Worm (Caenorhabditis elegans) whole organism, L4 larva: ENCODE data around the gene vps-35.

Source experiments
- D1046.2 ChIP-seq: fragments of 200-800 bp; sonication (Bioruptor generic); IDR thresholded peaks from 2 replicates; pipeline ENCODE4 v1.3.6; 2022; ENCODE audit warnings: missing genetic modification characterization, missing compliant biosample characterization
- F10B5.3 ChIP-seq: sonication (generic microtip); optimal IDR thresholded peaks from 2 replicates; lab custom pipeline; 2016; ENCODE audit warnings: mild to moderate bottlenecking, missing genetic modification characterization, missing compliant biosample characterization
- F26F4.8 ChIP-seq: fragments of 200-800 bp; sonication (Bioruptor generic); conservative IDR thresholded peaks from 2 replicates; pipeline ENCODE4 v1.3.6; 2022; ENCODE audit warnings: missing genetic modification characterization, missing compliant biosample characterization
- ZK337.2 ChIP-seq: fragments of 200-800 bp; sonication (Bioruptor generic); IDR thresholded peaks from 2 replicates; pipeline ENCODE4 v1.3.6; 2022; ENCODE audit warnings: missing genetic modification reagents, missing genetic modification characterization, missing compliant biosample characterization
- aha-1 ChIP-seq: fragments of 150-350 bp; peaks from one replicate; lab custom pipeline; 2014; ENCODE audit warnings: missing biosample characterization, missing genetic modification characterization
- aly-2 ChIP-seq: sonication (generic microtip); optimal IDR thresholded peaks from 2 replicates; lab custom pipeline; 2018; ENCODE audit warnings: missing biosample characterization, missing genetic modification characterization
- arid-1 ChIP-seq: fragments of 200-800 bp; sonication (Bioruptor generic); conservative IDR thresholded peaks from 2 replicates; pipeline ENCODE4 v1.3.6; 2022; ENCODE audit warnings: missing genetic modification reagents, missing genetic modification characterization, missing compliant biosample characterization
- ceh-20 ChIP-seq: fragments of 200-800 bp; sonication (Bioruptor generic); IDR thresholded peaks from 2 replicates; pipeline ENCODE4 v1.3.6; 2022; ENCODE audit warnings: missing genetic modification reagents, missing genetic modification characterization, missing compliant biosample characterization
- ceh-82 ChIP-seq: sonication (generic microtip); optimal IDR thresholded peaks from 2 replicates; lab custom pipeline; 2017; ENCODE audit warnings: missing biosample characterization, missing genetic modification characterization
- ctbp-1 ChIP-seq: fragments of 200-800 bp; sonication (Bioruptor generic); IDR thresholded peaks from 2 replicates; pipeline ENCODE4 v1.3.6; 2022; ENCODE audit warnings: missing genetic modification reagents, missing genetic modification characterization, missing compliant biosample characterization
- daf-12 ChIP-seq: fragments of 150-350 bp; optimal IDR thresholded peaks from 2 replicates; lab custom pipeline; 2014; ENCODE audit warnings: missing biosample characterization, missing genetic modification reagents, missing genetic modification characterization
- daf-8 ChIP-seq: fragments of 200-800 bp; sonication (Bioruptor generic); IDR thresholded peaks from 2 replicates; pipeline ENCODE4 v1.3.6; 2022; ENCODE audit warnings: missing genetic modification characterization, missing compliant biosample characterization
- dpl-1 ChIP-seq: fragments of 150-350 bp; optimal IDR thresholded peaks from 2 replicates; lab custom pipeline; 2014; ENCODE audit warnings: missing biosample characterization, missing genetic modification reagents, missing genetic modification characterization
- egl-43 ChIP-seq: fragments of 200-800 bp; sonication (Bioruptor generic); IDR thresholded peaks from 2 replicates; pipeline ENCODE4 v1.3.6; 2022; ENCODE audit warnings: missing genetic modification reagents, missing genetic modification characterization, missing compliant biosample characterization
- fos-1 ChIP-seq: fragments of 150-350 bp; optimal IDR thresholded peaks from 2 replicates; lab custom pipeline; 2014; ENCODE audit warnings: missing biosample characterization, missing genetic modification characterization
- gei-8 ChIP-seq: fragments of 200-800 bp; sonication (Bioruptor generic); optimal IDR thresholded peaks from 2 replicates; lab custom pipeline; 2018; ENCODE audit warnings: mild to moderate bottlenecking, missing genetic modification characterization, missing compliant biosample characterization
- hlh-11 ChIP-seq: fragments of 200-800 bp; sonication (Bioruptor generic); optimal IDR thresholded peaks from 2 replicates; lab custom pipeline; 2018; ENCODE audit warnings: mild to moderate bottlenecking, missing genetic modification characterization, missing compliant biosample characterization
- hmg-1.1 ChIP-seq: fragments of 200-800 bp; sonication (Bioruptor generic); IDR thresholded peaks from 2 replicates; pipeline ENCODE4 v1.3.6; 2022; ENCODE audit warnings: missing genetic modification reagents, missing genetic modification characterization, missing compliant biosample characterization
- lin-29 ChIP-seq: fragments of 200-800 bp; sonication (Bioruptor generic); IDR thresholded peaks from 2 replicates; pipeline ENCODE4 v1.3.6; 2022; ENCODE audit warnings: missing genetic modification reagents, missing genetic modification characterization, missing compliant biosample characterization
- lir-3 ChIP-seq: sonication (generic microtip); optimal IDR thresholded peaks from 2 replicates; lab custom pipeline; 2016; ENCODE audit warnings: mild to moderate bottlenecking, missing genetic modification characterization, missing compliant biosample characterization
- madf-5 ChIP-seq, 2 experiments: fragments of 200-800 bp; sonication (Bioruptor generic); IDR thresholded peaks; 2 replicates each; pipeline ENCODE4 v1.3.6; 2022; ENCODE audit warnings: missing compliant biosample characterization in 2 of 2, missing genetic modification characterization in 2 of 2
- mdl-1 ChIP-seq, 2 experiments: fragments of 150-350 bp in 1 of 2; sonication (generic microtip) in 1 of 2; optimal IDR thresholded peaks; 2 replicates each; lab custom pipeline; 2014 to 2017; ENCODE audit warnings: missing biosample characterization in 2 of 2, missing genetic modification characterization in 2 of 2
- mes-2 ChIP-seq: sonication (generic microtip); optimal IDR thresholded peaks from 2 replicates; lab custom pipeline; 2016; ENCODE audit warnings: missing genotype, mild to moderate bottlenecking, missing genetic modification characterization, missing compliant biosample characterization; ENCODE audit not compliant: poor library complexity, severe bottlenecking
- mxl-2 ChIP-seq: fragments of 200-800 bp; sonication (Bioruptor generic); conservative IDR thresholded peaks from 2 replicates; pipeline ENCODE4 v1.3.6; 2022; ENCODE audit warnings: missing genetic modification reagents, missing genetic modification characterization, missing compliant biosample characterization
- nhr-11 ChIP-seq: fragments of 150-350 bp; optimal IDR thresholded peaks from 2 replicates; lab custom pipeline; 2014; ENCODE audit warnings: missing biosample characterization, missing genetic modification characterization
- nhr-28 ChIP-seq: fragments of 150-350 bp; optimal IDR thresholded peaks from 2 replicates; lab custom pipeline; 2014; ENCODE audit warnings: missing biosample characterization, missing genetic modification characterization
- nhr-42 ChIP-seq: fragments of 200-800 bp; sonication (Bioruptor generic); IDR thresholded peaks from 2 replicates; pipeline ENCODE4 v1.3.6; 2022; ENCODE audit warnings: missing genetic modification characterization, missing compliant biosample characterization
- nhr-48 ChIP-seq: sonication (generic microtip); optimal IDR thresholded peaks from 2 replicates; lab custom pipeline; 2016; ENCODE audit warnings: mild to moderate bottlenecking, missing genetic modification characterization, missing compliant biosample characterization
- nhr-6 ChIP-seq: fragments of 150-350 bp; optimal IDR thresholded peaks from 2 replicates; lab custom pipeline; 2014; ENCODE audit warnings: missing biosample characterization, missing genetic modification characterization
- pha-4 ChIP-seq, 2 experiments: fragments of 150-350 bp in 1 of 2; fragments of 200-800 bp in 1 of 2; sonication (Bioruptor generic) in 1 of 2; IDR thresholded peaks in 1 of 2; optimal IDR thresholded peaks in 1 of 2; 2 replicates each; pipeline versions ENCODE4 v1.3.6 to Lab custom; 2014 to 2022; ENCODE audit warnings: missing genetic modification characterization in 2 of 2, missing genetic modification reagents in 2 of 2, missing biosample characterization in 1 of 2, missing compliant biosample characterization in 1 of 2
- pqm-1 ChIP-seq: sonication (generic microtip); optimal IDR thresholded peaks from 2 replicates; lab custom pipeline; 2017; ENCODE audit warnings: missing biosample characterization, missing genetic modification characterization
- sdz-12 ChIP-seq: fragments of 200-800 bp; sonication (Bioruptor generic); optimal IDR thresholded peaks from 2 replicates; lab custom pipeline; 2018; ENCODE audit warnings: mild to moderate bottlenecking, missing genetic modification characterization, missing compliant biosample characterization
- unc-62 ChIP-seq, 3 experiments: fragments of 150-350 bp in 1 of 3; sonication (generic microtip); optimal IDR thresholded peaks in 2 of 3; peaks in 1 of 3; 1 replicate in 1 of 3; 2 replicates in 2 of 3; lab custom pipeline; 2014 to 2017; ENCODE audit warnings: missing biosample characterization in 3 of 3, missing genetic modification characterization in 3 of 3, missing genetic modification reagents in 3 of 3, missing genotype in 1 of 3
- vab-7 ChIP-seq: fragments of 200-800 bp; sonication (Bioruptor generic); IDR thresholded peaks from 2 replicates; pipeline ENCODE4 v1.3.6; 2022; ENCODE audit warnings: missing genetic modification reagents, missing genetic modification characterization, missing compliant biosample characterization
- zag-1 ChIP-seq: fragments of 150-350 bp; optimal IDR thresholded peaks from 2 replicates; lab custom pipeline; 2014; ENCODE audit warnings: missing biosample characterization, missing genetic modification characterization
- zfp-3 ChIP-seq: fragments of 200-800 bp; sonication (Bioruptor generic); conservative IDR thresholded peaks from 2 replicates; pipeline ENCODE4 v1.3.6; 2022; ENCODE audit warnings: missing genetic modification reagents, missing genetic modification characterization, missing compliant biosample characterization
- ztf-11 ChIP-seq: fragments of 150-350 bp; optimal IDR thresholded peaks from 2 replicates; lab custom pipeline; 2014; ENCODE audit warnings: missing biosample characterization, missing genetic modification characterization
- ztf-7 ChIP-seq: fragments of 150-350 bp; optimal IDR thresholded peaks from 2 replicates; lab custom pipeline; 2014; ENCODE audit warnings: missing biosample characterization, missing genetic modification characterization

Gene vps-35

ce11 chrII:5931904-5932764 is 24.5 kb downstream of the vps-35 start (continued):
- TF ChIP-seq aha-1 (tag; lab: Kevin White, UChicago) (no peak), daf-8 (GFP tag; lab: Robert Waterston, UW) (no peak), nhr-28 (tag; lab: Kevin White, UChicago) (peak; percentile 81), daf-12 (no peak), gei-8 (no peak), nhr-11 (tag; lab: Kevin White, UChicago) (peak; percentile 66), F10B5.3 (tag; lab: Kevin White, UChicago) (no peak), zfp-3 (GFP tag; lab: Robert Waterston, UW) (no peak), aly-2 (tag; lab: Kevin White, UChicago) (no peak), ztf-11 (tag; lab: Kevin White, UChicago) (no peak), pha-4 (GFP tag; IDR thresholded peaks at IDR 0.05; lab: Robert Waterston, UW) (no peak), pha-4 (tag; optimal IDR thresholded peaks at IDR 0.05; lab: Kevin White, UChicago) (no peak), nhr-6 (no peak), hmg-1.1 (GFP tag; lab: Robert Waterston, UW) (no peak), ZK337.2 (no peak), dpl-1 (GFP tag; lab: Kevin White, UChicago) (peak; percentile 15), ceh-20 (GFP tag; lab: Robert Waterston, UW) (peak; percentile 59; the same call in 1 of the 2 replicates), vab-7 (GFP tag; lab: Robert Waterston, UW) (no peak), unc-62 (GFP tag; optimal IDR thresholded peaks at IDR 0.05 in 1 of 2; lab: Kevin White, UChicago) (peak; percentile 86 to 98), unc-62 (tag; optimal IDR thresholded peaks at IDR 0.05; lab: Kevin White, UChicago) (no peak), lin-29 (no peak), nhr-42 (GFP tag; lab: Robert Waterston, UW) (no peak), mxl-2 (GFP tag; lab: Robert Waterston, UW) (no peak), madf-5 (GFP tag; IDR thresholded peaks at IDR 0.05; lab: Robert Waterston, UW) (no peak), nhr-48 (tag; lab: Kevin White, UChicago) (peak; percentile 22), mes-2 (tag; lab: Kevin White, UChicago) (peak; percentile 24), ztf-7 (tag; lab: Kevin White, UChicago) (no peak), D1046.2 (GFP tag; lab: Robert Waterston, UW) (no peak), pqm-1 (tag; lab: Kevin White, UChicago) (peak; percentile 83), zag-1 (no peak), lir-3 (tag; lab: Kevin White, UChicago) (no peak), mdl-1 (tag; optimal IDR thresholded peaks at IDR 0.05; lab: Kevin White, UChicago) (peak in 1 of 2 experiments; percentile 14), ceh-82 (tag; lab: Kevin White, UChicago) (no peak), sdz-12 (GFP tag; lab: Kevin White, UChicago) (no peak), arid-1 (GFP tag; lab: Robert Waterston, UW) (no peak), hlh-11 (tag; lab: Kevin White, UChicago) (peak; percentile 77)

- peak; percentile 55; the same call in 1 of the 2 replicates for TF ChIP-seq nhr-42 (GFP tag; lab: Robert Waterston, UW)
- TF ChIP-seq egl-43 (GFP tag; lab: Robert Waterston, UW) = 0 out of 2 replicates have a peak, but pooled peaks have one; percentile 7
- TF ChIP-seq F26F4.8 (GFP tag; lab: Robert Waterston, UW) = 0 out of 2 replicates have a peak, but pooled peaks have one; percentile 52
- TF ChIP-seq ctbp-1 (GFP tag; lab: Robert Waterston, UW) = no peak
- TF ChIP-seq lin-29 = no peak
- TF ChIP-seq aha-1 (tag; lab: Kevin White, UChicago) = peak; percentile 92
- peak in 1 of 2 experiments; percentile 46 for TF ChIP-seq unc-62 (GFP tag; optimal IDR thresholded peaks at IDR 0.05 in 1 of 2; lab: Kevin White, UChicago)
- TF ChIP-seq unc-62 (tag; optimal IDR thresholded peaks at IDR 0.05; lab: Kevin White, UChicago) = no peak
- no peak for TF ChIP-seq fos-1
- TF ChIP-seq, all 104 proteins: peak for 5
Observed at ce11 chrII:5933133-5933532, 25.5 kb downstream of the vps-35 start.
